Fruit fly (Drosophila melanogaster) whole organism, wandering third instar larva: ENCODE measurements around the gene CG6118.

Experiments
- Abd-B ChIP-seq: fragments of >200 bp; optimal IDR thresholded peaks from 2 replicates; lab custom pipeline; 2017; ENCODE audit warnings: missing biosample characterization, missing genetic modification characterization
- CG32264 ChIP-seq: fragments of 200-800 bp; sonication (Bioruptor generic); optimal IDR thresholded peaks from 2 replicates; lab custom pipeline; 2016; ENCODE audit warnings: missing biosample characterization, missing genetic modification characterization
- CG9705 ChIP-seq: fragments of 200-800 bp; sonication (Bioruptor generic); optimal IDR thresholded peaks from 2 replicates; lab custom pipeline; 2018; ENCODE audit warnings: missing biosample characterization, mild to moderate bottlenecking, missing genetic modification characterization
- Dfd ChIP-seq: fragments of >200 bp; optimal IDR thresholded peaks from 2 replicates; lab custom pipeline; 2017; ENCODE audit warnings: missing biosample characterization, missing genetic modification characterization
- Dif ChIP-seq: fragments of 200-275, 200-300 bp; sonication (Bioruptor generic); optimal IDR thresholded peaks from 2 replicates; lab custom pipeline; 2018; ENCODE audit warnings: missing biosample characterization, missing genetic modification characterization; ENCODE audit not compliant: partially characterized antibody
- GATAd ChIP-seq: sonication (Bioruptor generic); optimal IDR thresholded peaks from 2 replicates; lab custom pipeline; 2016; ENCODE audit warnings: missing biosample characterization, missing genetic modification characterization
- Hnf4 ChIP-seq: fragments of 200-800 bp; sonication (Bioruptor generic); optimal IDR thresholded peaks from 2 replicates; lab custom pipeline; 2016; ENCODE audit warnings: missing biosample characterization, mild to moderate bottlenecking, missing genetic modification characterization
- Hr78 ChIP-seq: fragments of >200 bp; optimal IDR thresholded peaks from 2 replicates; lab custom pipeline; 2017; ENCODE audit warnings: missing biosample characterization, missing genetic modification characterization
- Jra ChIP-seq: sonication (Bioruptor generic); optimal IDR thresholded peaks from 2 replicates; lab custom pipeline; 2016; ENCODE audit warnings: missing biosample characterization, missing genetic modification characterization
- Myc ChIP-seq: fragments of >200 bp; optimal IDR thresholded peaks from 2 replicates; lab custom pipeline; 2017
- N ChIP-seq: fragments of >200 bp; optimal IDR thresholded peaks from 2 replicates; lab custom pipeline; 2018; ENCODE audit warnings: missing biosample characterization, missing external identifiers, missing genetic modification characterization
- OdsH ChIP-seq: fragments of 200-800 bp; sonication (Bioruptor generic); optimal IDR thresholded peaks from 2 replicates; lab custom pipeline; 2016; ENCODE audit warnings: missing biosample characterization, mild to moderate bottlenecking, missing genetic modification characterization
- Rel ChIP-seq, 2 experiments: fragments of 200-800 bp; sonication (Bioruptor generic) in 1 of 2; optimal IDR thresholded peaks; 2 replicates in 1 of 2; 3 replicates in 1 of 2; lab custom pipeline; 2016 to 2019; ENCODE audit warnings: mild to moderate bottlenecking in 2 of 2, missing biosample characterization in 2 of 2, missing genetic modification characterization in 2 of 2, moderate library complexity in 1 of 2
- Vsx2 ChIP-seq: fragments of 200-300, 225-300 bp; sonication (Bioruptor generic); optimal IDR thresholded peaks from 2 replicates; lab custom pipeline; 2018; ENCODE audit warnings: missing biosample characterization, missing genetic modification characterization; ENCODE audit not compliant: partially characterized antibody
- br ChIP-seq: fragments of 200-800 bp; sonication (Bioruptor generic); optimal IDR thresholded peaks from 2 replicates; lab custom pipeline; 2016; ENCODE audit warnings: missing biosample characterization, missing genetic modification characterization
- dl ChIP-seq, 2 experiments: fragments of 175-275, 200-275 bp in 1 of 2; fragments of 200-275 bp in 1 of 2; sonication (Bioruptor generic); optimal IDR thresholded peaks; lab custom pipeline; 2018; ENCODE audit warnings: mild to moderate bottlenecking in 2 of 2, missing biosample characterization in 2 of 2, missing genetic modification characterization in 2 of 2, moderate library complexity in 2 of 2; ENCODE audit not compliant: partially characterized antibody in 2 of 2, insufficient read depth in 1 of 2
- dsf ChIP-seq: sonication (Bioruptor generic); optimal IDR thresholded peaks from 2 replicates; lab custom pipeline; 2016; ENCODE audit warnings: missing biosample characterization, missing genetic modification characterization, borderline replicate concordance
- ey ChIP-seq: fragments of 200-800 bp; sonication (Bioruptor generic); optimal IDR thresholded peaks from 2 replicates; lab custom pipeline; 2016; ENCODE audit warnings: missing biosample characterization, missing genetic modification characterization
- foxo ChIP-seq, 2 experiments: fragments of 200-800 bp; sonication (Bioruptor generic); optimal IDR thresholded peaks; 2 replicates in 1 of 2; 3 replicates in 1 of 2; lab custom pipeline; 2016 to 2017; ENCODE audit warnings: missing biosample characterization in 2 of 2, missing genetic modification characterization in 2 of 2
- fru ChIP-seq: fragments of 200-800 bp; sonication (Bioruptor generic); optimal IDR thresholded peaks from 3 replicates; lab custom pipeline; 2016; ENCODE audit warnings: missing biosample characterization, mild to moderate bottlenecking, missing genetic modification characterization
- h ChIP-seq: fragments of 200-800 bp; sonication (Bioruptor generic); optimal IDR thresholded peaks from 3 replicates; lab custom pipeline; 2016; ENCODE audit warnings: missing biosample characterization, mild to moderate bottlenecking, missing genetic modification characterization
- lola ChIP-seq: fragments of >200 bp; optimal IDR thresholded peaks from 2 replicates; lab custom pipeline; 2017; ENCODE audit warnings: missing biosample characterization, missing genetic modification characterization
- pan ChIP-seq: fragments of >200 bp; optimal IDR thresholded peaks from 2 replicates; lab custom pipeline; 2017
- psq ChIP-seq: fragments of 200-800 bp; sonication (Bioruptor generic); optimal IDR thresholded peaks from 3 replicates; lab custom pipeline; 2017; ENCODE audit warnings: missing biosample characterization, mild to moderate bottlenecking, missing genetic modification characterization, moderate library complexity
- rgr ChIP-seq: fragments of 200-800 bp; sonication (Bioruptor generic); optimal IDR thresholded peaks from 3 replicates; lab custom pipeline; 2016; ENCODE audit warnings: missing biosample characterization, mild to moderate bottlenecking, missing genetic modification characterization
- sv ChIP-seq: fragments of 200-800 bp; sonication (Bioruptor generic); optimal IDR thresholded peaks from 3 replicates; lab custom pipeline; 2016; ENCODE audit warnings: missing biosample characterization, missing genetic modification characterization
- tai ChIP-seq: sonication (Bioruptor generic); optimal IDR thresholded peaks from 2 replicates; lab custom pipeline; 2016; ENCODE audit warnings: missing biosample characterization, missing genetic modification characterization
- usp ChIP-seq: fragments of >200 bp; optimal IDR thresholded peaks from 2 replicates; lab custom pipeline; 2017; ENCODE audit warnings: missing biosample characterization, missing genetic modification characterization
- woc ChIP-seq: sonication (Bioruptor generic); optimal IDR thresholded peaks from 2 replicates; lab custom pipeline; 2016; ENCODE audit warnings: missing biosample characterization, mild to moderate bottlenecking, missing genetic modification characterization

CG6118 gene

DNA sequence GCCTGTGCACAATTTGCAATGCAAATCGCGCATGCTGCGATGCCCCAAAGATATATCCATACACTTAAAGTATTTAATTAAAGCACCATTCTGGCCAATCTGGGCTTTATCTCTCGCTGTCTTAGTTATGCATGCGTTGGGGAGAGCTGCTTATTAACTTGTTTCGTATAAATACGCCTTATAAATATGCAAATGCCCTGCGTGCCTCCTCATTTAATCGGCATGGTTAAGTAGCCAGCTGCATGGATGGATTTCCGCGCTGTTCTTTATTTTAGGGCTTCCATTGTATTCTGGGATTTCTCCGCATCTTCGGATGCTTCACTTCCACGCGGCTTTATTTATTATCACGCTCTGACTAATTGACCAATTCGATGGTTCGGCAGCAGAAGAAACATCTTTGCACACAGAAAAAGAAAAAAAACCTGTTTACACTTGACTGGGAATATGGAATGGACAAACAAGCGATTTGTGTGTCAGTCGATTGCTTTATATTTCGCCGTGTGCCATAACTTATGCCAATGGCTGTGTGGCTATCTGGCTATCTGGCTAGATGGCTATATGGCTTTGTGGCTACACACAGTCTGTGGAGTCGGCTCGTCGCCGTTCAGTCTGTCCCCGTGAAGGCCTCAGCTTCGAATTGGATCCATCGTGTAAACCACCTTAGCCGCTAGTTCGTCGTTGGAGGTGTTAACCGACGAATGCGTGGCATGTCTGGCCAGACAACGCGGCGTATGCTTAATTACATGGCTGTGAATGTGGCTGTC lies 17.0 kb upstream of the CG6118 start:
- TF ChIP-seq CG9705 (GFP tag; lab: Kevin White, UChicago) (no peak), tai (no peak), dsf (GFP tag; lab: Kevin White, UChicago) (no peak), h (GFP tag; lab: Kevin White, UChicago) (no peak), Hnf4 (GFP tag; lab: Kevin White, UChicago) (no peak), fru (GFP tag; lab: Kevin White, UChicago) (no peak), psq (GFP tag; lab: Kevin White, UChicago) (no peak), CG32264 (GFP tag; lab: Kevin White, UChicago) (no peak), Jra (GFP tag; lab: Kevin White, UChicago) (no peak), woc (GFP tag; lab: Kevin White, UChicago) (no peak), Hr78 (no peak), Rel (GFP tag; optimal IDR thresholded peaks at IDR 0.05; lab: Kevin White, UChicago) (no peak), Rel (tag; optimal IDR thresholded peaks at IDR 0.05; lab: Kevin White, UChicago) (no peak)

DNA sequence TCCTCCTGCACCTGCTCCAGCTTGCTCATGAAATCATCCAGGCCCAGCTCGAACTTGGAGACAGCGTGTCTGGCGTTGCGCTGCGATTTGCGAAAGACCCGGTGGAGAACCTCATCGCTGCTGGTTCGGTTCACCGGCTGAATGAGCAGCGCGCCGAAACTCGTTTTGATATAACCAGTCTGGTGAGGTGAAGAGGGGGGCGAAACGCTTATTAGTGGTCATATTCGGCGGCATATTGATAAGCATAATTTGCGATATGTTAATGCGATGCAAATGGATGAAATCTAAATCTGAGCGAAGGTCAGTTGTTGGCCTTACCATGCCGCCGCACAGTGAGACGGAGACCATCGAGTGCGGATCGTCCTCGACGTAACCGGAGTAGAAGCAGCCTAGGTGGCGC lies 14.1 kb upstream of the CG6118 start:
- no peak for TF ChIP-seq rgr
- no peak for TF ChIP-seq ey
- no peak for TF ChIP-seq woc (GFP tag; lab: Kevin White, UChicago)
- TF ChIP-seq h (GFP tag; lab: Kevin White, UChicago) = no peak
- TF ChIP-seq Vsx2 (GFP tag; lab: Kevin White, UChicago) = peak; percentile 65
- TF ChIP-seq CG9705 (GFP tag; lab: Kevin White, UChicago) = no peak
- TF ChIP-seq Hnf4 (GFP tag; lab: Kevin White, UChicago) = no peak
- no peak for TF ChIP-seq pan (lab: Kevin White, UChicago)
- no peak for TF ChIP-seq Hr78
- TF ChIP-seq Dif (GFP tag; lab: Kevin White, UChicago) = peak; percentile 8
- TF ChIP-seq foxo (GFP tag; optimal IDR thresholded peaks at IDR 0.05; lab: Kevin White, UChicago) = no peak

DNA sequence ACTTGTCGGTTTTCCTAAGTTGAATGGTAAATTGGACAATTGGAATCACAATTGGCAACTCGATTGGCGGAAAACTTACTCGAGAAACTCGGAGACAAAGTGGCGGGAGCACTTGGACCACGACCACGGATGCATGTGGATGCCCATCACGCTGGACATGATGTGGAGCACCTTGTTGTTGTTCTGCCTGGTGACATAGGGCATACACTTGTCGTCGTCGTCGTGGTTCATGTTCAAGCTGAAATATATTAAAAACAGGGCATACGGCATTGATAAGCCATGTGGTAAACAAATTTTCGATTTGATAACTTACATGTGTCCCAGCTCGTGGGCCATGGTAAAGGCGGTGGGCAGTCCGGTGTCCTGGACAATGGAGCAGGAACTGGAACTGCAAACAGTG lies 13.3 kb upstream of the CG6118 start:
- TF ChIP-seq CG32264 (GFP tag; lab: Kevin White, UChicago) (no peak), br (GFP tag; lab: Kevin White, UChicago) (no peak), psq (GFP tag; lab: Kevin White, UChicago) (no peak), Rel (GFP tag; optimal IDR thresholded peaks at IDR 0.05; lab: Kevin White, UChicago) (no peak), Rel (tag; optimal IDR thresholded peaks at IDR 0.05; lab: Kevin White, UChicago) (no peak), N (GFP tag; lab: Kevin White, UChicago) (no peak), GATAd (GFP tag; lab: Kevin White, UChicago) (no peak)

DNA sequence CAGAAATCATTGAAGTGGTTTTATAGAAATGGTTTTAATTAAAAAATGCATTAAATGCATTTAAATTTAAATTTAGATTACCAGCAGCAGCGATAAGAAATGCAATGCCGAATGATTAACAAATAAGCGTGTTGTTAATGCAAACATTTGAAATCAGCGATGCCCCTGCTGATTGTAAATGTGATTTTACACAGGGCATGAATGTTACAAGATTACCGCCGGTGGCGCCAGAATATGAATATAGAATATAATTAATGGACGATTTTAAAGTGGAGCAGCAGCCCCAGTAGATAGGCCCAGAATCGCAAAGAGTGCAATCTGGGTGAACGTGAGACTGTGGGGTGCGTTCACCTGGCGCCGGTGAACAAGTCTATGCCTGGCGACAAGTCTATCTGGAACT lies 11.6 kb upstream of the CG6118 start:
- TF ChIP-seq Rel (GFP tag; optimal IDR thresholded peaks at IDR 0.05; lab: Kevin White, UChicago) = no peak
- peak; percentile 53 for TF ChIP-seq Rel (tag; optimal IDR thresholded peaks at IDR 0.05; lab: Kevin White, UChicago)
- TF ChIP-seq Hr78 = no peak

DNA sequence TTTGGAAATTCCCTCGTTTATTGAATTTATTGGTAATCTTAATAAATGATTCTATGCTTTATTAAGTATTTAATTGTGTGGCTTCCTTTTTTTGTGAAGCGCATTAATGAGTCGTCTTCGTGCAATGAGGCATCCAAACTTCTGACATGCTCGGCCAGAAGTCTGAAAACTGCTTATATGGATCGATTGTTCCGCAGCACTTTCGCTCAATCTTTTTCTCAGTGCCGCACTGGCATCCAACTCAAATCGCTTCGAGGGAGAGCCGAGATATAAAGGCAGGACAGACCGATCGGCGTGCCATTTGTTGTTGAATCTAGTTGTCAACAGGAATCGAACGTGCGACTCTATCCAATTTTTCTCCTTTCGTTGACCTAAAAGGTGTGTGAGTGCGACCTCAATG lies 5.1 kb upstream of the CG6118 start, which contains the start of gene Act88F:
TSS of gene Act88F (plus strand) at position 301 of the 400 bp plus-strand sequence.
- TF ChIP-seq dsf (GFP tag; lab: Kevin White, UChicago) (no peak), h (GFP tag; lab: Kevin White, UChicago) (no peak)

DNA sequence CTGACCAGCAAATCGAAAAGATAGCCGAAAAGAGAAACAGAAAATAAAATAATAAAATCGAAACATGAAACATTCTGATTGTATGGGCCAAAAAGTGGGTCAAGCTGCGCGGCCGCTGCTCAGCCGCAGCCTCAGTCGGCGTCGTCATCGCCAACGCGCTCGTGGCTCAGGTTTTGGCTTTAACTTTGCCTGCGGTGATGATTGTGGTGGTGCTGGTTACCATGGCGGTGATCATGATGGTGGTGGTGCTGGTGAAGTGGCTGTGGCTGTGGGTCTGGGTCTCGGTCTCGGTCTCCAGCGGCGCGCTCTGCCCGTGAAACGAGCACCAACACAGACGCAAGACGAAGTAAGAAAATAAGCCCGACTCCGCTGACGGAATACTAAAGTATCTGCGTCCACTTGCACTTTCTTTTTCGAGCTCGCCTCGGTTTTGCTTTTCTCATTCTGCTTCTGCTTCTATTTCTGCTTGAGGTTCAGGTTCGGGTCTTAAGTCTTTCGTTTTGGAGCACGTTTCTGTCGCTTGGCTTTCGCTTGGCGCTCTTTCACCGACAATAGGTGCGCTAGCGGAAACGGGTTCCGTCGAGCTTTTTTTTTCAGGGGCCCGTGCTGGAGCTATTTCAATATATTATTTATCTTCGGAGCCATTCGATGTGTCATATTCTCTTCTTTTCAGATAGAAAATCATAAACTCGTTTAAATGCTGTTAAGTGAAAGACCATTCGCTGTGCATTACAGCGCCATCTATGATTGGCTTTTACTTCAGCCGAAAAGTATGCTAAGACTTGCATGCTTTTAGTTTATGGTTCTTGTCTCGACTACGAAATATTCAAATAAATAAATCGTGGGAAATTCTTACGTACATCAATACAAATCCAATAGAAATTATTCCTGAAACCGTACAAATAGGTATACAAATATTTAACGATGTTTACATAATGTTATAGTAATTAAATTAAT lies 3.2 kb upstream of the CG6118 start:
- TF ChIP-seq Hr78 (no peak), fru (GFP tag; lab: Kevin White, UChicago) (peak; percentile 31), psq (GFP tag; lab: Kevin White, UChicago) (peak; percentile 23), Myc (lab: Kevin White, UChicago) (peak; percentile 58)

DNA sequence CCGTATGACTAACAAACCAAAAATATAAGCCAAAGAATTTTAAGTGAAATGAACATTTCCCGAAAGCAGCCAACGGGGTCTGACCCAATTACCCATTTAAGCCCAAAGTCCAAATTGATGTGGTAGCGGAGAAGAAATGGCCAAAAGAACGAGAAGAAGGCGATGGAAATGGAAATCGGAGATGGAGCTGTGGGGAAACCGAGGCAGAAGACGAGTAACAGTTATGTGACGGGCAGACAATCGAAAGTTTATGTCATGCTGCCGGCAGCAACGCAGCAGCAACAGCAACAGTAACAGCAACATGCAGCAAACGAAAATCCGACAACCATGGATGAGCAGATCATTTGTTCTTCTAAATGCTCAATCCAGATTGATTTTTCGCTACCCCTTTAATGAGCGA lies 2.3 kb upstream of the CG6118 start:
- TF ChIP-seq h (GFP tag; lab: Kevin White, UChicago) (no peak), Dif (GFP tag; lab: Kevin White, UChicago) (no peak), pan (lab: Kevin White, UChicago) (no peak), CG32264 (GFP tag; lab: Kevin White, UChicago) (no peak), OdsH (GFP tag; lab: Kevin White, UChicago) (no peak), Vsx2 (GFP tag; lab: Kevin White, UChicago) (no peak), Rel (GFP tag; optimal IDR thresholded peaks at IDR 0.05; lab: Kevin White, UChicago) (no peak), Rel (tag; optimal IDR thresholded peaks at IDR 0.05; lab: Kevin White, UChicago) (no peak), dl (GFP tag; optimal IDR thresholded peaks at IDR 0.05; lab: Kevin White, UChicago; ENCODE audit: insufficient read depth in 1 of 2, partially characterized antibody in 2 of 2) (no peak), lola (GFP tag; lab: Kevin White, UChicago) (no peak), sv (no peak), dsf (GFP tag; lab: Kevin White, UChicago) (no peak), ey (no peak), fru (GFP tag; lab: Kevin White, UChicago) (no peak), usp (GFP tag; lab: Kevin White, UChicago) (no peak), rgr (no peak), Abd-B (GFP tag; lab: Kevin White, UChicago) (no peak), Dfd (GFP tag; lab: Kevin White, UChicago) (no peak), woc (GFP tag; lab: Kevin White, UChicago) (no peak)
